Worm (Caenorhabditis elegans) whole organism, L4/young adult: ENCODE results near the gene mlc-7.

ENCODE experiments used
- dao-5 ChIP-seq: sonication (generic microtip); optimal IDR thresholded peaks from 2 replicates; lab custom pipeline; 2016; ENCODE audit warnings: missing genotype, missing genetic modification characterization, moderate library complexity, missing compliant biosample characterization
- him-1 ChIP-seq: sonication (generic microtip); optimal IDR thresholded peaks from 2 replicates; lab custom pipeline; 2016; ENCODE audit warnings: missing genotype, missing genetic modification reagents, missing genetic modification characterization, missing compliant biosample characterization

- TF ChIP-seq him-1 (no peak), dao-5 (tag; lab: Kevin White, UChicago) (no peak)
Observed at ce11 chrIII:13701691-13702090, 49.6 kb upstream of the mlc-7 start, which contains the start of gene lit-1.
